Worm (Caenorhabditis elegans): ENCODE results near the gene nhr-263.

nhr-263 gene

DNA sequence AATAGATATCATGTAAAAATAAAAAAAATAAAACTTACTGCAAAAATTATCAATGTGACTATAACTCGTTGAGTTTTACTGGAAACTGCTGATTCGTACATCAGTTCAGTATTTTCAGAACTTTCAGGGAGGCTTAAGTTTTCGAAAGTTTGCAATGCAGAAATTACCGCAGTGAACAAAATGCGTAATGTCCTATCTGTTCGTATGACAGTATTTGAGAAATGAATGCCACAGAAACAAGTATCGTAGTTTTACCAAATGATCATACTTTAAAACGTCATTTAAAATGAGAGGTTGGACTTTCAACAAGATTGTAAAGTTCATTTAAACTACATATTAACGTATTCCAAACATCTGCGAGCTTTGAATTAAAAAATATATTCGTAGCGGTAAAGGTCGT, 14.8 kb upstream of the nhr-263 start, which contains the start of gene C03G6.21:
Gene C03G6.21 (minus strand): TSS at position 101 of the 400 bp plus-strand sequence.
- TF ChIP-seq Y5F2A.4 (GFP tag; optimal IDR thresholded peaks at IDR 0.05) (no peak), dmd-9 (GFP tag; IDR thresholded peaks at IDR 0.05) (no peak), unc-62 (GFP tag; optimal IDR thresholded peaks at IDR 0.05 in 1 of 2) (no peak), unc-62 (tag; optimal IDR thresholded peaks at IDR 0.05) (no peak), hmg-1.1 (GFP tag; IDR thresholded peaks at IDR 0.05) (no peak), cey-2 (tag; optimal IDR thresholded peaks at IDR 0.05; ENCODE audit: borderline replicate concordance, insufficient read depth) (no peak), sdz-12 (GFP tag; optimal IDR thresholded peaks at IDR 0.05) (no peak), lin-38 (GFP tag; IDR thresholded peaks at IDR 0.05) (no peak), nhr-237 (tag; optimal IDR thresholded peaks at IDR 0.05) (no peak), Y48G9A.11 (GFP tag; IDR thresholded peaks at IDR 0.05) (no peak), daf-19 (GFP tag; conservative IDR thresholded peaks at IDR 0.05) (no peak), mxl-2 (GFP tag; conservative IDR thresholded peaks at IDR 0.05) (no peak), lin-13 (GFP tag; optimal IDR thresholded peaks at IDR 0.05) (no peak), pqm-1 (tag; optimal IDR thresholded peaks at IDR 0.05) (no peak), ceh-62 (tag; optimal IDR thresholded peaks at IDR 0.05) (no peak), fos-1 (tag; optimal IDR thresholded peaks at IDR 0.05) (no peak), lin-15B (tag; optimal IDR thresholded peaks at IDR 0.05) (no peak), set-16 (GFP tag; IDR thresholded peaks at IDR 0.05) (no peak), nhr-11 (tag; optimal IDR thresholded peaks at IDR 0.05) (no peak), spr-3 (GFP tag; optimal IDR thresholded peaks at IDR 0.05) (no peak), ceh-32 (tag; optimal IDR thresholded peaks at IDR 0.05; ENCODE audit: poor library complexity) (no peak)

DNA sequence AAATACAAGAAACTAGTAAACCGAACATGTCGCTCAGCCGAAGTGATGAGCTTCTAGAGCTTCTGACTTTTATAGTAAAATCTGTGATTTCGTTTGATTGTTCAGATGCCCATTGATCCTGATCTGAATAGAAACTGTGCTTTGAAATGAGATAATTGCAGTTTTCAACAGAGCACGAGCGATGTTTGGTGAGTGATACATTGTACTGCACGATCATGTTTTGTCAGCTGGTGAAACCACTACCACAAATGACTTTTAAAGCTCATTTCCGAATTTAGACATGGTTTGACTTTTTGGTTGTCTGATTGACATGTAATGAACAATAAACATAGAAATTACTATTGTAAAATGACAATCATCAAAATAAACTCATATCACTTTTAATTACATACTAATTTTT, 13.6 kb upstream of the nhr-263 start, which contains the start of gene tag-293:
Gene tag-293 (minus strand): TSS at position 101 of the 400 bp plus-strand sequence.
- TF ChIP-seq daf-19 (GFP tag; conservative IDR thresholded peaks at IDR 0.05) (no peak), zag-1 (tag; optimal IDR thresholded peaks at IDR 0.05) (no peak)

DNA sequence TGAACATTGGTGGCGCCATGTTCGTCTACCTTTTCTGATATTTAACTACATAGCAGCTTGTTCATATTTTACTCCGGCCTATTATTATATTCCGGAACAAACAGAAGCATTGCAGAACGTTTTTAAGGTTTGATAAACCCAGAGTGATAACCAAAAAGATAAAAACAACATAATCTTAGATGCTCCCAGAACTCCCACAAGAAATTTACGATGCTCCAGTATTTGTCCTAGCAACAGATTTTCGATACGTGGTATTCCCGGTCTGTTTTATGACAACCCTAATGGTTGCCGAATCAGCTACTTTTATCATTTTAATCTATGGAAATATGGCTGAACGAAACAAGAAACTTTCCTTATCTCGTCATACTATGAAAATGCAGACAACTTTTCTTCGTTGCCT, 11.8 kb upstream of the nhr-263 start:
- TF ChIP-seq unc-62 (GFP tag; optimal IDR thresholded peaks at IDR 0.05 in 1 of 2) = peak in 1 of 2 experiments; percentile 92
- TF ChIP-seq unc-62 (tag; optimal IDR thresholded peaks at IDR 0.05) = no peak
- TF ChIP-seq lin-38 (GFP tag; IDR thresholded peaks at IDR 0.05) = no peak

DNA sequence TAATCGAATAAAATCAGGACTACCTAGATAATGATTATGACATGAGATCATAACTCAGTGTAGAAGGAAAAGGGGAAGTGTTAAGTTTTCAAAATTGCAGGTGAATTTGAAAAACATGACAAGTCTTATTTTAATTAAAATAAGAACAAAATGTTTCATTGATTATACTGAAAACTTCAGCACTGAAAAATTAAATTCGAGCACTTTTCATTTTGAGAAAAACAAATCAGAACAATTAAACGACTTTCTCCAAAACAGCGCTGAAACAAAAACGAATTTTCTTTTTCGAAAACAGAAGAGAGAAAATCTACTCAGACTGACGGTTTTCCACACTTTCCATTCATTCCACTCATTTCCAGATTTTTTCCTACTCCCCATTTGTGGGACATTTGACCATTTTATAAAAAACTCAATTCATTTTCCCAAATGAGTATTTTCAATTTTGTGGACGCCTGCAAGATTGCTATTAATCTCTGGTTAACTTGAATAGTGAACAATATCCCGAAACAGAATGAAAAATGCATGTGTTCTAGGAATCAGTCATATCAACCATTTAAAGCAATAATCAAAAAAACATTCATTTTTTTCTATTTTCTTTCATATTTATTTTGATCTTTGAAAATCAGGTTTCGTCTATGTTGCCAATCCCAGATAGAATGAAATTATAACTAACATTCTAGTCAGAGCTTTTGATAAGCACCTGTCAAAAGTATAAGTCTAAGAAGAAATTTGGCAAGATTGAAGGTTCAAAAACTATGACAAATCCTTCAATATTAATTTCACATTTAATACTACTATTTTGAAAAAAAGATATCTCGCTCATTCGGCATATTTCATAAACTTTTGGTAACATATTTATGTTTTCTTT, 10.6 kb upstream of the nhr-263 start, which contains the start of the genes srh-231 and srh-275:
Gene srh-231 (minus strand): TSS at position 51 of the 868 bp plus-strand sequence.
Gene srh-275 (plus strand): TSS at position 818 of the 868 bp plus-strand sequence.
- TF ChIP-seq zip-11 (GFP tag; IDR thresholded peaks at IDR 0.05) = no peak
- TF ChIP-seq daf-16 (GFP tag; optimal IDR thresholded peaks at IDR 0.05) = no peak
- TF ChIP-seq daf-16 (tag; optimal IDR thresholded peaks at IDR 0.05) = no peak
- no peak for TF ChIP-seq madf-5 (GFP tag; IDR thresholded peaks at IDR 0.05)
- TF ChIP-seq nhr-41 (GFP tag; IDR thresholded peaks at IDR 0.05) = no peak
- no peak for TF ChIP-seq nhr-102 (tag; optimal IDR thresholded peaks at IDR 0.05)
- TF ChIP-seq spr-1 (tag; optimal IDR thresholded peaks at IDR 0.05) = no peak
- TF ChIP-seq aha-1 (tag) = peak; percentile 92

DNA sequence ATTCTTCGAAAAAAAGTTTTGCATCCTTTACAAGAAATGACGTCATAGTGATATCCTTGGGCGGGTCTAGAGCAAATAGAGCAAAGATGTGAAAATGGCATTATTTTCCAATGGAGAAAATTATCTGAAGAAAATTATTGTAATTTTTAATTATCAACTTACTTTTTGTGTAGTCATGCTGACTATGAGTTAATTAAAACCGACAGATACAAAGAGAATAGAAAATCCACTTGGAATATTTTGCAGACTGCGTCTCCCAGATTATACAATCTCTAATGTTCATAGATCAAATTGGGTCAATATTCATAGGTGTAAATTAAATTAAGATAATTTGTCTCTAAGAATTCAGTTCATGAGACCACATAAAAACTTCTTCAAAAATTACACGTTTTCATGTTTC, 7.7 kb upstream of the nhr-263 start, which contains the start of gene nhr-149:
Gene nhr-149 (minus strand): TSS at position 101 of the 400 bp plus-strand sequence.
- TF ChIP-seq zip-11 (GFP tag; IDR thresholded peaks at IDR 0.05) (no peak), hif-1 (tag; optimal IDR thresholded peaks at IDR 0.05) (no peak), nhr-237 (tag; optimal IDR thresholded peaks at IDR 0.05) (no peak), ceh-20 (GFP tag; IDR thresholded peaks at IDR 0.05) (no peak), D1046.2 (GFP tag; IDR thresholded peaks at IDR 0.05) (no peak)
